Fruit fly (Drosophila melanogaster): Measurements from ENCODE around the gene CG2218.

DNA sequence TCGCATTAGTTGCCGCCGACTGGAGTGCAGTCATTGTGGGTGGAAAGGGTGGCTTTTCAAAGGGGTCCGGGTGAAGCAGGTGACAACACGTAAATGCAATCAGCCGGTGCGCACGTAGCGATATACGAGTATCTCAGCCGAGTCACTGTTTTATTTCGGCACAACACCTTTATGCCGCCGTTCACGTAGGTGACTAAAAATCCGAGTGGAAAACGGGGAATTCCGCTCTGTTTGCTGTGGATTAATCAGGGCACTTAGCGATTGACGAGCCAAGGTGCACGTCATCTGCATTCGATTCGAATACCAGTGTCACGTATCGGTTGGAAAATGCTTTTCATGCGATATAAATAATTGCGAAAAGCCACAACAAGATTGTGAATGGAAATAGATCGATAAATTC, 21.6 kb downstream of the CG2218 start:
- TF ChIP-seq CoRest (tag; optimal IDR thresholded peaks at IDR 0.05) (no peak), lov (optimal IDR thresholded peaks at IDR 0.05) (no peak), lov (GFP tag; IDR thresholded peaks at IDR 0.05) (no peak), CG9817 (tag; optimal IDR thresholded peaks at IDR 0.05) (no peak), tna (GFP tag; IDR thresholded peaks at IDR 0.05; ENCODE audit: partially characterized antibody) (no peak), hth (optimal IDR thresholded peaks at IDR 0.05) (no peak), Hr78 (GFP tag; optimal IDR thresholded peaks at IDR 0.05) (no peak), CG3407 (GFP tag; optimal IDR thresholded peaks at IDR 0.05) (no peak), MESR4 (GFP tag; optimal IDR thresholded peaks at IDR 0.05) (no peak)
